Fruit fly (Drosophila melanogaster) whole organism, embryonic: ENCODE results near the gene Sgf11.

Experiments used
- ATbp ChIP-seq: fragments of 200-800 bp; sonication (Bioruptor generic); optimal IDR thresholded peaks from 2 replicates; lab custom pipeline; 2017; ENCODE audit warnings: missing biosample characterization, mild to moderate bottlenecking, missing genetic modification characterization, missing genetic modification reagents
- CG10366 ChIP-seq: fragments of 200-800 bp; sonication (Bioruptor generic); IDR thresholded peaks from 2 replicates; pipeline ENCODE4 v1.3.6; 2022; ENCODE audit warnings: missing biosample characterization, missing genetic modification characterization
- CG10959 ChIP-seq: fragments of 200-800 bp; sonication (Bioruptor generic); IDR thresholded peaks from 2 replicates; pipeline ENCODE4 v1.3.6; 2022; ENCODE audit warnings: missing biosample characterization, missing genetic modification characterization
- CG17186 ChIP-seq: fragments of 200-800 bp; sonication (Bioruptor generic); optimal IDR thresholded peaks from 3 replicates; lab custom pipeline; 2017; ENCODE audit warnings: missing biosample characterization, missing genetic modification reagents, missing genetic modification characterization
- CG17328 ChIP-seq: fragments of 200-800 bp; sonication (Bioruptor generic); IDR thresholded peaks from 2 replicates; pipeline ENCODE4 v1.3.6; 2022; ENCODE audit warnings: missing biosample characterization, missing genetic modification characterization
- CG18764 ChIP-seq: fragments of 200-800 bp; sonication (Bioruptor generic); optimal IDR thresholded peaks from 3 replicates; lab custom pipeline; 2016; ENCODE audit warnings: missing biosample characterization, missing genetic modification characterization
- CG2116 ChIP-seq: fragments of 200-800 bp; sonication (Bioruptor generic); optimal IDR thresholded peaks from 3 replicates; lab custom pipeline; 2018; ENCODE audit warnings: missing biosample characterization, mild to moderate bottlenecking, missing genetic modification characterization
- CG2129 ChIP-seq: fragments of 200-800 bp; sonication (Bioruptor generic); IDR thresholded peaks from 2 replicates; pipeline ENCODE4 v1.3.6; 2022; ENCODE audit warnings: missing biosample characterization, missing genetic modification characterization; ENCODE audit not compliant: partially characterized antibody
- CG2199 ChIP-seq: fragments of 200-800 bp; sonication (Bioruptor generic); IDR thresholded peaks from 3 replicates; pipeline ENCODE4 v1.3.6; 2022; ENCODE audit warnings: missing biosample characterization, missing genetic modification characterization
- CG2678 ChIP-seq: fragments of 200-800 bp; sonication (Bioruptor generic); optimal IDR thresholded peaks from 3 replicates; lab custom pipeline; 2019; ENCODE audit warnings: missing biosample characterization, mild to moderate bottlenecking, missing genetic modification characterization, moderate library complexity
- CG31441 ChIP-seq: fragments of 200-800 bp; sonication (Bioruptor generic); IDR thresholded peaks from 2 replicates; pipeline ENCODE4 v1.3.6; 2022; ENCODE audit warnings: missing biosample characterization, missing genetic modification characterization
- CG33213 ChIP-seq: fragments of 200-800 bp; sonication (Bioruptor generic); optimal IDR thresholded peaks from 3 replicates; lab custom pipeline; 2016; ENCODE audit warnings: missing biosample characterization, missing genetic modification characterization
- CG3407 ChIP-seq: fragments of 200-800 bp; sonication (Bioruptor generic); optimal IDR thresholded peaks from 2 replicates; lab custom pipeline; 2018; ENCODE audit warnings: missing biosample characterization, mild to moderate bottlenecking, missing genetic modification characterization
- CG4282 ChIP-seq: fragments of 200-800 bp; sonication (Bioruptor generic); optimal IDR thresholded peaks from 2 replicates; lab custom pipeline; 2016; ENCODE audit warnings: missing biosample characterization, missing genetic modification characterization
- CG4360 ChIP-seq: fragments of 200-800 bp; sonication (Bioruptor generic); IDR thresholded peaks from 2 replicates; pipeline ENCODE4 v1.3.6; 2022; ENCODE audit warnings: missing biosample characterization, missing genetic modification characterization
- CG4730 ChIP-seq: fragments of 200-800 bp; sonication (Bioruptor generic); IDR thresholded peaks from 2 replicates; pipeline ENCODE4 v1.3.6; 2022; ENCODE audit warnings: missing biosample characterization, missing genetic modification characterization
- CG5180 ChIP-seq: fragments of 200-800 bp; sonication (Bioruptor generic); optimal IDR thresholded peaks from 3 replicates; lab custom pipeline; 2017; ENCODE audit warnings: missing biosample characterization, missing genetic modification characterization, mild to moderate bottlenecking, moderate library complexity, missing genetic modification reagents
- CG7745 ChIP-seq: fragments of 200-800 bp; sonication (Bioruptor generic); optimal IDR thresholded peaks from 2 replicates; lab custom pipeline; 2018; ENCODE audit warnings: missing biosample characterization, mild to moderate bottlenecking, missing genetic modification characterization, moderate library complexity
- CG7987 ChIP-seq: fragments of 200-800 bp; sonication (Bioruptor generic); optimal IDR thresholded peaks from 2 replicates; lab custom pipeline; 2018; ENCODE audit warnings: missing biosample characterization, mild to moderate bottlenecking, missing genetic modification characterization, moderate library complexity
- CG8765 ChIP-seq: fragments of 200-800 bp; sonication (Bioruptor generic); IDR thresholded peaks from 2 replicates; pipeline ENCODE4 v1.3.6; 2022; ENCODE audit warnings: missing biosample characterization, missing genetic modification characterization
- CG8924 ChIP-seq: fragments of 200-800 bp; optimal IDR thresholded peaks from 3 replicates; lab custom pipeline; 2019; ENCODE audit warnings: missing biosample characterization, mild to moderate bottlenecking, missing genetic modification characterization, moderate library complexity
- CoRest ChIP-seq: fragments of 200-800 bp; sonication (Bioruptor generic); optimal IDR thresholded peaks from 3 replicates; lab custom pipeline; 2018; ENCODE audit warnings: missing biosample characterization, mild to moderate bottlenecking, missing genetic modification characterization, moderate library complexity
- Dad ChIP-seq: fragments of 200-800 bp; sonication (Bioruptor generic); optimal IDR thresholded peaks from 3 replicates; lab custom pipeline; 2016; ENCODE audit warnings: missing biosample characterization, missing genetic modification characterization
- Dbx ChIP-seq: fragments of 200-800 bp; sonication (Bioruptor generic); IDR thresholded peaks from 3 replicates; pipeline ENCODE4 v1.3.6; 2022; ENCODE audit warnings: missing biosample characterization, missing genetic modification characterization
- Nf-YC ChIP-seq: fragments of 200-800 bp; optimal IDR thresholded peaks from 3 replicates; lab custom pipeline; 2019; ENCODE audit warnings: missing biosample characterization, mild to moderate bottlenecking, missing genetic modification characterization, moderate library complexity
- Optix ChIP-seq: fragments of 200-800 bp; sonication (Bioruptor generic); IDR thresholded peaks from 3 replicates; pipeline ENCODE4 v1.3.6; 2022; ENCODE audit warnings: missing biosample characterization, missing genetic modification characterization
- Rfx ChIP-seq: fragments of 200-800 bp; sonication (Bioruptor generic); IDR thresholded peaks from 2 replicates; pipeline ENCODE4 v1.3.6; 2022; ENCODE audit warnings: missing biosample characterization, missing genetic modification characterization
- Side ChIP-seq: fragments of 200-800 bp; sonication (Bioruptor generic); optimal IDR thresholded peaks from 2 replicates; lab custom pipeline; 2016; ENCODE audit warnings: missing biosample characterization, missing genetic modification characterization
- Ssrp ChIP-seq: fragments of 200-800 bp; sonication (Bioruptor generic); optimal IDR thresholded peaks from 2 replicates; lab custom pipeline; 2018; ENCODE audit warnings: missing biosample characterization, mild to moderate bottlenecking, missing genetic modification characterization, moderate library complexity
- Xrp1 ChIP-seq: fragments of 200-800 bp; sonication (Bioruptor generic); IDR thresholded peaks from 2 replicates; pipeline ENCODE4 v1.3.6; 2022; ENCODE audit warnings: missing biosample characterization, missing genetic modification characterization
- ash1 ChIP-seq: fragments of 200-800 bp; sonication (Bioruptor generic); optimal IDR thresholded peaks from 2 replicates; lab custom pipeline; 2018; ENCODE audit warnings: missing biosample characterization, mild to moderate bottlenecking, missing genetic modification characterization
- bcd ChIP-seq: fragments of 200-800 bp; sonication (Bioruptor generic); optimal IDR thresholded peaks from 2 replicates; lab custom pipeline; 2017; ENCODE audit warnings: missing biosample characterization, mild to moderate bottlenecking, missing genetic modification characterization
- dpn ChIP-seq, 2 experiments: fragments of 200-800 bp; sonication (Bioruptor generic); optimal IDR thresholded peaks; 3 replicates each; lab custom pipeline; 2016; ENCODE audit warnings: missing biosample characterization in 2 of 2, missing genetic modification characterization in 2 of 2
- esg ChIP-seq: fragments of 200-800 bp; sonication (Bioruptor generic); conservative IDR thresholded peaks from 2 replicates; pipeline ENCODE4 v1.3.6; 2022; ENCODE audit warnings: missing biosample characterization, missing genetic modification characterization
- ftz-f1 ChIP-seq: fragments of 200-800 bp; sonication (Bioruptor generic); optimal IDR thresholded peaks from 2 replicates; lab custom pipeline; 2016; ENCODE audit warnings: missing biosample characterization, missing genetic modification characterization
- gfzf ChIP-seq: fragments of 200-800 bp; sonication (Bioruptor generic); optimal IDR thresholded peaks from 2 replicates; lab custom pipeline; 2016; ENCODE audit warnings: missing biosample characterization, mild to moderate bottlenecking, missing genetic modification characterization, moderate library complexity
- grau ChIP-seq: fragments of 200-800 bp; optimal IDR thresholded peaks from 3 replicates; lab custom pipeline; 2019; ENCODE audit warnings: missing biosample characterization, mild to moderate bottlenecking, missing genetic modification characterization, moderate library complexity
- h ChIP-seq: fragments of >200 bp; optimal IDR thresholded peaks from 2 replicates; lab custom pipeline; 2017
- jing ChIP-seq: fragments of 200-800 bp; sonication (Bioruptor generic); optimal IDR thresholded peaks from 2 replicates; lab custom pipeline; 2018; ENCODE audit warnings: missing biosample characterization, mild to moderate bottlenecking, missing genetic modification characterization
- lmd ChIP-seq: fragments of 200-800 bp; sonication (Bioruptor generic); IDR thresholded peaks from 2 replicates; pipeline ENCODE4 v1.3.6; 2022; ENCODE audit warnings: missing biosample characterization, missing genetic modification characterization
- pan ChIP-seq, 4 experiments: fragments of >200 bp in 3 of 4; fragments of 200-800 bp in 1 of 4; sonication (Bioruptor generic) in 1 of 4; optimal IDR thresholded peaks in 3 of 4; IDR thresholded peaks in 1 of 4; 2 replicates each; pipeline versions ENCODE4 v1.3.6 to Lab custom; 2017 to 2022; ENCODE audit warnings: missing biosample characterization in 2 of 4, missing genetic modification characterization in 2 of 4, mixed read lengths in 1 of 4
- rib ChIP-seq: fragments of 200-800 bp; sonication (Bioruptor generic); IDR thresholded peaks from 2 replicates; pipeline ENCODE4 v1.3.6; 2022; ENCODE audit warnings: missing biosample characterization, missing genetic modification characterization
- schlank ChIP-seq: fragments of 200-800 bp; sonication (Bioruptor generic); optimal IDR thresholded peaks from 2 replicates; lab custom pipeline; 2018; ENCODE audit warnings: missing biosample characterization, mild to moderate bottlenecking, missing genetic modification characterization
- slou ChIP-seq: fragments of 200-800 bp; sonication (Bioruptor generic); optimal IDR thresholded peaks from 3 replicates; lab custom pipeline; 2016; ENCODE audit warnings: missing biosample characterization, missing genetic modification characterization
- slp2 ChIP-seq: fragments of 200-800 bp; sonication (Bioruptor generic); optimal IDR thresholded peaks from 2 replicates; lab custom pipeline; 2016; ENCODE audit warnings: missing biosample characterization, missing genetic modification characterization
- trh ChIP-seq: fragments of 200-800 bp; sonication (Bioruptor generic); optimal IDR thresholded peaks from 2 replicates; lab custom pipeline; 2016; ENCODE audit warnings: missing biosample characterization, missing genetic modification characterization
- unc-4 ChIP-seq: fragments of 200-800 bp; sonication (Bioruptor generic); IDR thresholded peaks from 2 replicates; pipeline ENCODE4 v1.3.6; 2022; ENCODE audit warnings: missing biosample characterization, missing genetic modification characterization; ENCODE audit not compliant: partially characterized antibody
- z ChIP-seq: fragments of 200-800 bp; sonication (Bioruptor generic); IDR thresholded peaks from 3 replicates; pipeline ENCODE4 v1.3.6; 2022; ENCODE audit warnings: missing biosample characterization, missing genetic modification characterization
- zfh1 ChIP-seq: fragments of 200-800 bp; sonication (Bioruptor generic); IDR thresholded peaks from 3 replicates; pipeline ENCODE4 v1.3.6; 2022; ENCODE audit warnings: missing biosample characterization, missing genetic modification characterization

Sgf11 gene

dm6 chr3L:18640584-18641527 is 40.8 kb downstream of the Sgf11 start (continued):
- TF ChIP-seq unc-4 (no peak), CG17328 (GFP tag; lab: Robert Waterston, UW) (peak; percentile 97), schlank (tag; lab: Kevin White, UChicago) (peak; percentile 48), CG7745 (tag; lab: Kevin White, UChicago) (no peak), slou (GFP tag; lab: Kevin White, UChicago) (peak; percentile 87), pan (optimal IDR thresholded peaks at IDR 0.05; lab: Kevin White, UChicago) (no peak), pan (GFP tag; optimal IDR thresholded peaks at IDR 0.05 in 1 of 2, IDR thresholded peaks at IDR 0.05 in 1 of 2) (peak in 1 of 2 experiments; percentile 98), CG5180 (GFP tag; lab: Kevin White, UChicago) (peak; percentile 71), slp2 (GFP tag; lab: Kevin White, UChicago) (peak; percentile 88), ftz-f1 (GFP tag; lab: Kevin White, UChicago) (no peak), zfh1 (GFP tag; lab: Robert Waterston, UW) (peak; percentile 98), lmd (GFP tag; lab: Robert Waterston, UW) (peak; percentile 97), CG4360 (GFP tag; lab: Robert Waterston, UW) (peak; percentile 74), bcd (GFP tag; lab: Kevin White, UChicago) (peak; percentile 92), Rfx (GFP tag; lab: Robert Waterston, UW) (peak; percentile 99), esg (GFP tag; lab: Robert Waterston, UW) (peak; percentile 95), CG2116 (GFP tag; lab: Kevin White, UChicago) (peak; percentile 57), CG2199 (GFP tag; lab: Robert Waterston, UW) (peak; percentile 95), grau (tag; lab: Kevin White, UChicago) (peak; percentile 96), CG8765 (GFP tag; lab: Robert Waterston, UW) (peak; percentile 95), Side (GFP tag; lab: Kevin White, UChicago) (peak; percentile 76), Ssrp (tag; lab: Kevin White, UChicago) (peak; percentile 88), Nf-YC (tag; lab: Kevin White, UChicago) (peak; percentile 60), Dbx (peak; percentile 99), rib (GFP tag; lab: Robert Waterston, UW) (peak; percentile 98), Optix (GFP tag; lab: Robert Waterston, UW) (no peak), CG2678 (peak; percentile 96), CG10959 (GFP tag; lab: Robert Waterston, UW) (peak; percentile 91), jing (GFP tag; lab: Kevin White, UChicago) (peak; percentile 85), z (GFP tag; lab: Robert Waterston, UW) (peak; percentile 75), CG4730 (GFP tag; lab: Robert Waterston, UW) (peak; percentile 97), CG7987 (peak; percentile 65), CG4282 (GFP tag; lab: Kevin White, UChicago) (peak; percentile 74), CG3407 (GFP tag; lab: Kevin White, UChicago) (peak; percentile 66), ash1 (peak; percentile 80), CG33213 (GFP tag; lab: Kevin White, UChicago) (peak; percentile 83), CG31441 (GFP tag; lab: Robert Waterston, UW) (peak; percentile 97), ATbp (GFP tag; lab: Kevin White, UChicago) (peak; percentile 78), CG2129 (GFP tag; lab: Robert Waterston, UW) (no peak), trh (peak; percentile 63), CG18764 (peak; percentile 78), h (lab: Kevin White, UChicago) (no peak), Dad (GFP tag; lab: Kevin White, UChicago) (peak; percentile 79), CG10366 (GFP tag; lab: Robert Waterston, UW) (peak; percentile 98), gfzf (GFP tag; lab: Kevin White, UChicago) (no peak), dpn (GFP tag; optimal IDR thresholded peaks at IDR 0.05; lab: Kevin White, UChicago) (peak; percentile 92 to 97), CG8924 (tag; lab: Kevin White, UChicago) (peak; percentile 70), Xrp1 (GFP tag; lab: Robert Waterston, UW) (peak; percentile 95), CoRest (tag; lab: Kevin White, UChicago) (peak; percentile 93), CG17186 (GFP tag; lab: Kevin White, UChicago) (peak; percentile 35)
